Fruit fly (Drosophila melanogaster): ENCODE data around the gene I-t.

I-t gene

DNA sequence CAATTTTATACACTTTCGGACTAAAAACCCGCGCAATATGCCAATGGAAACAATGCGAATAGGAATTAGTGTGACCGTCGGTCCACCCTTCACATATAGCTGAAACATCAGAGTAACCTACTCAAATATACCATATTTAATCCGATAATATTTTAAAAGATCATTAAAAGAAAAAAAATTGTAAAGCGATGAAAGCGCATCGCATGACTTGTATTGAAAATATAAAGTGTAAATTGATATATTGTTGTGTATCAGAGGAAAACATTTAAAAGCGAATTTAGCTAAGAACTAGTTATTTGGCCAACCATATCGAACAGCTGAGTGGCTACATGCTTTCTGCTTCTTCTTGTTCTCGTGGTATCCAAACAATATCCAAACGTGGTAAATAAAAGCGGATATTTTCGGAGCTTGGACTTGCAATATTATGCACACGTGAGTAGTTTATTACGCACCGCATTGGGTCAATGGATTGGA is 37.9 kb downstream of the I-t start, which contains the start of the genes Blm and CG14722:
TSS of gene Blm (minus strand) at position 54 of the 474 bp plus-strand sequence.
TSS of gene CG14722 (plus strand) at position 161 of the 474 bp plus-strand sequence.
- TF ChIP-seq bowl (GFP tag; IDR thresholded peaks at IDR 0.05) (no peak), CG18011 (GFP tag; optimal IDR thresholded peaks at IDR 0.05) (no peak), ATbp (GFP tag; optimal IDR thresholded peaks at IDR 0.05) (no peak), row (GFP tag; IDR thresholded peaks at IDR 0.05) (peak; percentile 71), CG12659 (GFP tag; optimal IDR thresholded peaks at IDR 0.05) (peak; percentile 49), btn (GFP tag; optimal IDR thresholded peaks at IDR 0.05) (no peak), CrebB (tag; optimal IDR thresholded peaks at IDR 0.05) (no peak), Hand (GFP tag; optimal IDR thresholded peaks at IDR 0.05) (no peak), fu2 (GFP tag; optimal IDR thresholded peaks at IDR 0.05) (no peak), nmo (GFP tag; optimal IDR thresholded peaks at IDR 0.05) (peak; percentile 46), ssp (GFP tag; IDR thresholded peaks at IDR 0.05) (no peak), Hmr (GFP tag; optimal IDR thresholded peaks at IDR 0.05) (no peak), aop (GFP tag; IDR thresholded peaks at IDR 0.05) (no peak), maf-S (GFP tag; optimal IDR thresholded peaks at IDR 0.05) (no peak), ato (GFP tag; IDR thresholded peaks at IDR 0.05; ENCODE audit: partially characterized antibody) (0 out of 2 replicates have a peak, but pooled peaks have one; percentile 11), inv (GFP tag; IDR thresholded peaks at IDR 0.05; ENCODE audit: partially characterized antibody) (no peak), luna (GFP tag; optimal IDR thresholded peaks at IDR 0.05) (no peak), Ets65A (GFP tag) (peak; percentile 46), Mrtf (GFP tag; IDR thresholded peaks at IDR 0.05) (no peak), stwl (tag; optimal IDR thresholded peaks at IDR 0.05) (peak; percentile 34), pb (GFP tag; optimal IDR thresholded peaks at IDR 0.05) (no peak), CG3726 (GFP tag; IDR thresholded peaks at IDR 0.05) (no peak), Neu2 (GFP tag; optimal IDR thresholded peaks at IDR 0.05; ENCODE audit: borderline replicate concordance) (no peak), CG14667 (GFP tag; IDR thresholded peaks at IDR 0.05) (no peak), Tbp (GFP tag; optimal IDR thresholded peaks at IDR 0.05) (peak; percentile 21), p53 (GFP tag; optimal IDR thresholded peaks at IDR 0.05) (no peak), B-H2 (GFP tag; optimal IDR thresholded peaks at IDR 0.05) (no peak), TFAM (GFP tag; optimal IDR thresholded peaks at IDR 0.05) (no peak), lab (GFP tag; optimal IDR thresholded peaks at IDR 0.05) (no peak), CG4424 (GFP tag; optimal IDR thresholded peaks at IDR 0.05) (no peak), otp (GFP tag; IDR thresholded peaks at IDR 0.05) (no peak), lov (optimal IDR thresholded peaks at IDR 0.05) (no peak), lov (GFP tag; IDR thresholded peaks at IDR 0.05) (no peak), CG1647 (GFP tag; optimal IDR thresholded peaks at IDR 0.05) (no peak), exex (tag; optimal IDR thresholded peaks at IDR 0.05) (no peak), CG2116 (GFP tag; optimal IDR thresholded peaks at IDR 0.05) (peak; percentile 55), CG31365 (tag; optimal IDR thresholded peaks at IDR 0.05) (no peak), sc (optimal IDR thresholded peaks at IDR 0.05) (no peak), sc (GFP tag; optimal IDR thresholded peaks at IDR 0.05) (no peak), Scr (GFP tag; IDR thresholded peaks at IDR 0.05; ENCODE audit: partially characterized antibody) (no peak; the same call in 1 of the 2 replicates), CG31441 (GFP tag; IDR thresholded peaks at IDR 0.05) (no peak), jumu (GFP tag; optimal IDR thresholded peaks at IDR 0.05) (no peak), ara (GFP tag; IDR thresholded peaks at IDR 0.05) (no peak), Hr39 (optimal IDR thresholded peaks at IDR 0.05) (no peak), nerfin-2 (GFP tag; IDR thresholded peaks at IDR 0.05; ENCODE audit: partially characterized antibody) (no peak), CG14860 (GFP tag; IDR thresholded peaks at IDR 0.05; ENCODE audit: partially characterized antibody) (no peak), phol (tag; optimal IDR thresholded peaks at IDR 0.05) (peak; percentile 55), Hmx (GFP tag; optimal IDR thresholded peaks at IDR 0.05) (no peak), CG14441 (GFP tag; IDR thresholded peaks at IDR 0.05) (no peak), Nf-YC (tag; optimal IDR thresholded peaks at IDR 0.05) (no peak), psq (GFP tag; optimal IDR thresholded peaks at IDR 0.05) (no peak), gsb-n (tag; optimal IDR thresholded peaks at IDR 0.05) (no peak), Xrp1 (GFP tag; IDR thresholded peaks at IDR 0.05) (no peak)
